Worm (Caenorhabditis elegans) whole organism, mixed stage, embryonic: ENCODE measurements around the gene srg-30.

Experiments used
- bed-3 ChIP-seq: fragments of 200-800 bp; sonication (Bioruptor generic); optimal IDR thresholded peaks from 3 replicates; lab custom pipeline; 2018; ENCODE audit warnings: mild to moderate bottlenecking, missing genetic modification characterization, moderate library complexity, missing compliant biosample characterization
- blmp-1 ChIP-seq: fragments of 150-350 bp; optimal IDR thresholded peaks from 2 replicates; lab custom pipeline; 2014; ENCODE audit warnings: missing biosample characterization, missing genetic modification characterization
- ceh-39 ChIP-seq: fragments of 150-350 bp; optimal IDR thresholded peaks from 2 replicates; lab custom pipeline; 2014; ENCODE audit warnings: missing biosample characterization, missing genetic modification characterization
- ceh-83 ChIP-seq: fragments of 200-800 bp; sonication (Bioruptor generic); optimal IDR thresholded peaks from 2 replicates; lab custom pipeline; 2018; ENCODE audit warnings: mild to moderate bottlenecking, missing genetic modification characterization, missing compliant biosample characterization
- ces-1 ChIP-seq: fragments of 150-350 bp; optimal IDR thresholded peaks from 2 replicates; lab custom pipeline; 2014; ENCODE audit warnings: missing biosample characterization, missing genetic modification reagents, missing genetic modification characterization
- elt-1 ChIP-seq: sonication (generic microtip); optimal IDR thresholded peaks from 2 replicates; lab custom pipeline; 2017; ENCODE audit warnings: missing genetic modification characterization, mild to moderate bottlenecking, missing compliant biosample characterization, antibody characterized with exemption, moderate library complexity, borderline replicate concordance; ENCODE audit not compliant: insufficient read depth
- flh-1 ChIP-seq: fragments of 200-800 bp; sonication (Bioruptor generic); optimal IDR thresholded peaks from 2 replicates; lab custom pipeline; 2018; ENCODE audit warnings: mild to moderate bottlenecking, missing genetic modification characterization, moderate library complexity, missing compliant biosample characterization
- ham-2 ChIP-seq: fragments of 200-800 bp; sonication (Bioruptor generic); optimal IDR thresholded peaks from 2 replicates; lab custom pipeline; 2018; ENCODE audit warnings: mild to moderate bottlenecking, missing genetic modification characterization, missing compliant biosample characterization
- hlh-1 ChIP-seq: fragments of 150-350 bp; optimal IDR thresholded peaks from 2 replicates; lab custom pipeline; 2014; ENCODE audit warnings: missing biosample characterization, missing genetic modification reagents, missing genetic modification characterization
- lin-13 ChIP-seq: fragments of 150-350 bp; optimal IDR thresholded peaks from 2 replicates; lab custom pipeline; 2014; ENCODE audit warnings: missing biosample characterization, missing genetic modification characterization
- lin-32 ChIP-seq: fragments of 200-800 bp; sonication (Bioruptor generic); optimal IDR thresholded peaks from 2 replicates; lab custom pipeline; 2018; ENCODE audit warnings: mild to moderate bottlenecking, missing genetic modification characterization, missing compliant biosample characterization
- lsy-2 ChIP-seq: fragments of 150-350 bp; optimal IDR thresholded peaks from 2 replicates; lab custom pipeline; 2014; ENCODE audit warnings: missing biosample characterization, missing genetic modification characterization
- mab-5 ChIP-seq: fragments of 150-350 bp; optimal IDR thresholded peaks from 2 replicates; lab custom pipeline; 2014; ENCODE audit warnings: missing biosample characterization, missing genetic modification characterization
- mep-1 ChIP-seq: fragments of 150-350 bp; optimal IDR thresholded peaks from 2 replicates; lab custom pipeline; 2017; ENCODE audit warnings: missing biosample characterization, missing genetic modification reagents, missing genetic modification characterization, inconsistent platforms
- mls-2 ChIP-seq: sonication (generic microtip); optimal IDR thresholded peaks from 2 replicates; lab custom pipeline; 2016; ENCODE audit warnings: mild to moderate bottlenecking, missing genetic modification characterization, moderate library complexity, missing compliant biosample characterization
- nhr-12 ChIP-seq: fragments of 150-350 bp; optimal IDR thresholded peaks from 2 replicates; lab custom pipeline; 2014; ENCODE audit warnings: missing biosample characterization, missing genetic modification characterization
- nhr-2 ChIP-seq: fragments of 150-350 bp; optimal IDR thresholded peaks from 2 replicates; lab custom pipeline; 2014; ENCODE audit warnings: missing biosample characterization, missing genetic modification characterization
- nhr-237 ChIP-seq: fragments of 150-350 bp; optimal IDR thresholded peaks from 2 replicates; lab custom pipeline; 2014; ENCODE audit warnings: missing biosample characterization, missing genetic modification characterization
- nhr-76 ChIP-seq: sonication (generic microtip); optimal IDR thresholded peaks from 2 replicates; lab custom pipeline; 2017; ENCODE audit warnings: missing biosample characterization, missing genetic modification characterization
- pha-4 ChIP-seq: fragments of 150-350 bp; optimal IDR thresholded peaks from 2 replicates; lab custom pipeline; 2018; ENCODE audit warnings: missing biosample characterization, missing genetic modification reagents, missing genetic modification characterization
- sem-2 ChIP-seq: fragments of 200-800 bp; sonication (Bioruptor generic); optimal IDR thresholded peaks from 2 replicates; lab custom pipeline; 2018; ENCODE audit warnings: mild to moderate bottlenecking, missing genetic modification characterization, missing compliant biosample characterization
- snpc-4 ChIP-seq: fragments of 150-350 bp; optimal IDR thresholded peaks from 2 replicates; lab custom pipeline; 2014; ENCODE audit warnings: missing biosample characterization, missing genetic modification characterization
- sptf-1 ChIP-seq: sonication (generic microtip); optimal IDR thresholded peaks from 2 replicates; lab custom pipeline; 2017; ENCODE audit warnings: mild to moderate bottlenecking, missing genetic modification characterization, moderate library complexity, missing compliant biosample characterization
- tbx-8 ChIP-seq: fragments of 200-800 bp; sonication (Bioruptor generic); optimal IDR thresholded peaks from 2 replicates; lab custom pipeline; 2018; ENCODE audit warnings: mild to moderate bottlenecking, missing genetic modification characterization, moderate library complexity, missing compliant biosample characterization
- unc-120 ChIP-seq: sonication (generic microtip); optimal IDR thresholded peaks from 2 replicates; lab custom pipeline; 2017; ENCODE audit warnings: missing genetic modification characterization, missing compliant biosample characterization; ENCODE audit not compliant: poor library complexity, severe bottlenecking
- unc-39 ChIP-seq: fragments of 150-350 bp; optimal IDR thresholded peaks from 2 replicates; lab custom pipeline; 2014; ENCODE audit warnings: missing biosample characterization, missing genetic modification characterization
- unc-62 ChIP-seq: fragments of 150-350 bp; optimal IDR thresholded peaks from 2 replicates; lab custom pipeline; 2014; ENCODE audit warnings: missing biosample characterization, missing genetic modification reagents, missing genetic modification characterization

Gene srg-30

ce11 chrV:6751493-6752100 is 33.5 kb upstream of the srg-30 start:
- TF ChIP-seq unc-120 (tag; lab: Kevin White, UChicago): peak; percentile 65
- no peak for TF ChIP-seq tbx-8 (GFP tag; lab: Kevin White, UChicago)
- no peak for TF ChIP-seq sem-2 (GFP tag; lab: Kevin White, UChicago)
- no peak for TF ChIP-seq ham-2 (GFP tag; lab: Kevin White, UChicago)
- peak; percentile 32 for TF ChIP-seq hlh-1 (tag; lab: Kevin White, UChicago)

ce11 chrV:6744774-6745173 is 26.6 kb upstream of the srg-30 start, which contains the start of gene T25F10.3:
Gene T25F10.3, plus strand, starts transcription at chrV:6745081.
- TF ChIP-seq blmp-1 (peak; percentile 30), unc-120 (tag; lab: Kevin White, UChicago) (no peak)

- TF ChIP-seq pha-4: no peak
- TF ChIP-seq elt-1 (tag; lab: Kevin White, UChicago): peak; percentile 59
- no peak for TF ChIP-seq sptf-1 (tag; lab: Kevin White, UChicago)
- peak; percentile 15 for TF ChIP-seq blmp-1
These were observed 18.7 kb upstream of the srg-30 start for ce11 chrV:6736877-6737276.

- TF ChIP-seq nhr-76 (tag; lab: Kevin White, UChicago): no peak
- no peak for TF ChIP-seq mab-5 (tag; lab: Kevin White, UChicago)
- TF ChIP-seq snpc-4 (tag; lab: Kevin White, UChicago): no peak
- no peak for TF ChIP-seq unc-39 (tag; lab: Kevin White, UChicago)
- TF ChIP-seq mep-1 (tag; lab: Kevin White, UChicago): no peak
- no peak for TF ChIP-seq tbx-8 (GFP tag; lab: Kevin White, UChicago)
- TF ChIP-seq flh-1 (GFP tag; lab: Kevin White, UChicago): no peak
- no peak for TF ChIP-seq bed-3 (GFP tag; lab: Kevin White, UChicago)
- TF ChIP-seq mls-2 (tag; lab: Kevin White, UChicago): no peak
- no peak for TF ChIP-seq lin-13
- no peak for TF ChIP-seq lin-32 (GFP tag; lab: Kevin White, UChicago)
- no peak for TF ChIP-seq nhr-12 (tag; lab: Kevin White, UChicago)
- TF ChIP-seq, all 35 proteins: peak for 0
These were observed 18.0 kb upstream of the srg-30 start for ce11 chrV:6736108-6736507.

- TF ChIP-seq snpc-4 (tag; lab: Kevin White, UChicago) (no peak), nhr-237 (no peak), ces-1 (peak; percentile 19), tbx-8 (GFP tag; lab: Kevin White, UChicago) (no peak), unc-39 (tag; lab: Kevin White, UChicago) (no peak), ham-2 (GFP tag; lab: Kevin White, UChicago) (no peak)
These were observed 14.9 kb upstream of the srg-30 start, which contains the start of gene grl-8 for ce11 chrV:6732995-6733394. Gene grl-8, minus strand, starts transcription at chrV:6733095.

- TF ChIP-seq ceh-83 (GFP tag; lab: Kevin White, UChicago) (no peak), unc-39 (tag; lab: Kevin White, UChicago) (no peak), unc-62 (GFP tag; lab: Kevin White, UChicago) (no peak), elt-1 (tag; lab: Kevin White, UChicago) (no peak), mep-1 (tag; lab: Kevin White, UChicago) (no peak), bed-3 (GFP tag; lab: Kevin White, UChicago) (no peak), ceh-39 (tag; lab: Kevin White, UChicago) (no peak)
These were observed 13.5 kb upstream of the srg-30 start, which contains the start of gene grl-9 for ce11 chrV:6731594-6731993. Gene grl-9, minus strand, starts transcription at chrV:6731694.

- no peak for TF ChIP-seq pha-4
- no peak for TF ChIP-seq nhr-2
- no peak for TF ChIP-seq unc-62 (GFP tag; lab: Kevin White, UChicago)
- TF ChIP-seq lsy-2 (tag; lab: Kevin White, UChicago): no peak
These were observed 9.1 kb upstream of the srg-30 start, which contains the start of gene ZC487.1 for ce11 chrV:6727222-6727621. Gene ZC487.1, plus strand, starts transcription at chrV:6727522.
